Fruit fly (Drosophila melanogaster) ovary, adult (tissue): Measurements from ENCODE around the gene Ccn.
A peak's percentile ranks its signal among the peaks of the same experiment; 100 is the strongest.

Source experiments
- CG17801 ChIP-seq: fragments of 200-800 bp; optimal IDR thresholded peaks from 2 replicates; lab custom pipeline; 2019; ENCODE audit warnings: missing biosample characterization, mild to moderate bottlenecking, missing genetic modification characterization, moderate library complexity; ENCODE audit not compliant: partially characterized antibody

The Ccn gene

dm6 chr3L:17689579-17690191 lies at the start of gene Ccn:
Ccn (plus strand) TSS chr3L:17690015.
- TF ChIP-seq CG17801 (GFP tag; lab: Kevin White, UChicago) = no peak

- no peak for TF ChIP-seq CG17801 (GFP tag; lab: Kevin White, UChicago)
Measured at dm6 chr3L:17642017-17642416, 47.8 kb upstream of the Ccn start.

- peak; percentile 12 for TF ChIP-seq CG17801 (GFP tag; lab: Kevin White, UChicago)
Measured at dm6 chr3L:17643985-17644905, 45.6 kb upstream of the Ccn start.

dm6 chr3L:17644906-17645244 lies 44.9 kb upstream of the Ccn start, which contains the start of gene Pep:
Pep (minus strand) TSS chr3L:17645036.
- TF ChIP-seq CG17801 (GFP tag; lab: Kevin White, UChicago) = peak; percentile 59

- no peak for TF ChIP-seq CG17801 (GFP tag; lab: Kevin White, UChicago)
Measured at dm6 chr3L:17646637-17647036, 43.2 kb upstream of the Ccn start, which contains the start of gene CG43085. CG43085 (minus strand) TSS chr3L:17646737.

dm6 chr3L:17647543-17647942 lies 42.3 kb upstream of the Ccn start:
- TF ChIP-seq CG17801 (GFP tag; lab: Kevin White, UChicago) = no peak

- no peak for TF ChIP-seq CG17801 (GFP tag; lab: Kevin White, UChicago)
Measured at dm6 chr3L:17651717-17652651, 37.8 kb upstream of the Ccn start.

dm6 chr3L:17652878-17653700 lies 36.7 kb upstream of the Ccn start:
- TF ChIP-seq CG17801 (GFP tag; lab: Kevin White, UChicago) = no peak

dm6 chr3L:17653701-17654667 lies 35.8 kb upstream of the Ccn start, which contains the start of the genes Krn, Ndfip and CG7484:
Krn (minus strand) TSS chr3L:17654280.
Ndfip (minus strand) TSS chr3L:17654280.
CG7484 (plus strand) TSS chr3L:17654617.
- TF ChIP-seq CG17801 (GFP tag; lab: Kevin White, UChicago) = peak; percentile 93

dm6 chr3L:17654668-17655050 lies 35.2 kb upstream of the Ccn start:
- TF ChIP-seq CG17801 (GFP tag; lab: Kevin White, UChicago) = no peak

dm6 chr3L:17655837-17656308 lies 33.9 kb upstream of the Ccn start:
- TF ChIP-seq CG17801 (GFP tag; lab: Kevin White, UChicago) = no peak

- TF ChIP-seq CG17801 (GFP tag; lab: Kevin White, UChicago) = no peak
Measured at dm6 chr3L:17656716-17657395, 33.0 kb upstream of the Ccn start.
